Fruit fly (Drosophila melanogaster): Measurements from ENCODE around the gene Cmpk.

Cmpk gene

dm6 chr3R:26021195-26021914 is 33.9 kb downstream of the Cmpk start (continued):
- TF ChIP-seq CG6813 (GFP tag; optimal IDR thresholded peaks at IDR 0.05), result peak; percentile 80
- TF ChIP-seq pb (GFP tag; optimal IDR thresholded peaks at IDR 0.05), result peak; percentile 25
- TF ChIP-seq zfh2 (GFP tag; optimal IDR thresholded peaks at IDR 0.05), result peak; percentile 51
- TF ChIP-seq CG17829 (tag; optimal IDR thresholded peaks at IDR 0.05), result peak; percentile 96
- TF ChIP-seq CG12104 (GFP tag; optimal IDR thresholded peaks at IDR 0.05), result peak; percentile 97
- TF ChIP-seq lola (GFP tag; optimal IDR thresholded peaks at IDR 0.05), result peak in 1 of 3 experiments; percentile 99
- peak in 1 of 2 experiments; percentile 94 for TF ChIP-seq Eip74EF (GFP tag; optimal IDR thresholded peaks at IDR 0.05)
- no peak for TF ChIP-seq CG13894 (tag; optimal IDR thresholded peaks at IDR 0.05)
- peak; percentile 96 for TF ChIP-seq grau (tag; optimal IDR thresholded peaks at IDR 0.05)
- peak; percentile 55 for TF ChIP-seq Med (GFP tag)
- peak; percentile 56 for TF ChIP-seq CG34376 (GFP tag; optimal IDR thresholded peaks at IDR 0.05)
- TF ChIP-seq psq (GFP tag; optimal IDR thresholded peaks at IDR 0.05), result peak; percentile 75
- peak; percentile 32 for TF ChIP-seq yki (optimal IDR thresholded peaks at IDR 0.05)
- TF ChIP-seq CG6254 (GFP tag; optimal IDR thresholded peaks at IDR 0.05), result peak; percentile 91
- TF ChIP-seq CG9437 (GFP tag; optimal IDR thresholded peaks at IDR 0.05), result peak; percentile 95
- TF ChIP-seq Nf-YA (GFP tag; IDR thresholded peaks at IDR 0.05), result no peak
- no peak for TF ChIP-seq D (optimal IDR thresholded peaks at IDR 0.05)
- peak; percentile 98 for TF ChIP-seq D (GFP tag; optimal IDR thresholded peaks at IDR 0.05)
- TF ChIP-seq tll (GFP tag; optimal IDR thresholded peaks at IDR 0.05), result peak in 1 of 2 experiments; percentile 10
- TF ChIP-seq CG34224 (GFP tag; IDR thresholded peaks at IDR 0.05; ENCODE audit: partially characterized antibody), result no peak
- TF ChIP-seq disco-r (GFP tag; optimal IDR thresholded peaks at IDR 0.05), result peak; percentile 71
- peak; percentile 72 for TF ChIP-seq lbe (GFP tag; optimal IDR thresholded peaks at IDR 0.05)
- TF ChIP-seq CG8281 (tag; optimal IDR thresholded peaks at IDR 0.05), result peak; percentile 73
- TF ChIP-seq CG11247 (GFP tag; IDR thresholded peaks at IDR 0.05), result no peak; the same call in 1 of the 2 replicates
- TF ChIP-seq onecut (GFP tag; IDR thresholded peaks at IDR 0.05), result peak; percentile 74
- no peak for TF ChIP-seq cad (GFP tag; optimal IDR thresholded peaks at IDR 0.05)
- peak; percentile 37; the same call in 1 of the 2 replicates for TF ChIP-seq Rx (GFP tag; IDR thresholded peaks at IDR 0.05)
- no peak for TF ChIP-seq stwl (tag; optimal IDR thresholded peaks at IDR 0.05)
- peak; percentile 81 for TF ChIP-seq CG12219 (GFP tag; optimal IDR thresholded peaks at IDR 0.05)
- peak; percentile 74 for TF ChIP-seq CG7987 (GFP tag; optimal IDR thresholded peaks at IDR 0.05)
- no peak for TF ChIP-seq sc (optimal IDR thresholded peaks at IDR 0.05)
- peak; percentile 97 for TF ChIP-seq sc (GFP tag; optimal IDR thresholded peaks at IDR 0.05)
- no peak for TF ChIP-seq abd-A (tag; optimal IDR thresholded peaks at IDR 0.05)
- peak; percentile 56 for TF ChIP-seq CG10321 (GFP tag; IDR thresholded peaks at IDR 0.05)
- peak; percentile 81 for TF ChIP-seq CG7357 (GFP tag; IDR thresholded peaks at IDR 0.05)
- TF ChIP-seq CG4854 (GFP tag; optimal IDR thresholded peaks at IDR 0.05), result peak; percentile 57
- peak; percentile 90 for TF ChIP-seq CG17359 (tag; optimal IDR thresholded peaks at IDR 0.05)
- TF ChIP-seq CTCF (GFP tag; optimal IDR thresholded peaks at IDR 0.05), result peak; percentile 49
- peak; percentile 84 for TF ChIP-seq CG32767 (GFP tag; IDR thresholded peaks at IDR 0.05)
- peak; percentile 97 for TF ChIP-seq CG18619 (GFP tag; optimal IDR thresholded peaks at IDR 0.05)
- TF ChIP-seq jumu (GFP tag; optimal IDR thresholded peaks at IDR 0.05), result peak; percentile 74
- TF ChIP-seq slbo (GFP tag; IDR thresholded peaks at IDR 0.05), result peak; percentile 86
- peak; percentile 91 for TF ChIP-seq CG11695 (GFP tag; IDR thresholded peaks at IDR 0.05)
- TF ChIP-seq crp (GFP tag; optimal IDR thresholded peaks at IDR 0.05), result peak; percentile 1 to 66
- no peak for TF ChIP-seq Dll (GFP tag; IDR thresholded peaks at IDR 0.05; ENCODE audit: partially characterized antibody)
- TF ChIP-seq Abd-B (GFP tag; optimal IDR thresholded peaks at IDR 0.05), result peak; percentile 93
- TF ChIP-seq CG14050 (GFP tag; IDR thresholded peaks at IDR 0.05), result peak; percentile 63; the same call in 2 of the 3 replicates
- no peak for TF ChIP-seq pzg (GFP tag; optimal IDR thresholded peaks at IDR 0.05)
- peak; percentile 87 for TF ChIP-seq zen (tag; optimal IDR thresholded peaks at IDR 0.05)

All from whole organism, embryonic.